Fruit fly (Drosophila melanogaster): ENCODE measurements around the gene Grip.

The Grip gene

dm6 chrX:5923124-5923523, 43.0 kb upstream of the Grip start (continued):
- TF ChIP-seq BtbVII (GFP tag; optimal IDR thresholded peaks at IDR 0.05) (no peak), ems (GFP tag; optimal IDR thresholded peaks at IDR 0.05) (peak; percentile 14), CG11456 (GFP tag; IDR thresholded peaks at IDR 0.05) (0 out of 3 replicates have a peak, but pooled peaks have one; percentile 43), dpn (GFP tag; optimal IDR thresholded peaks at IDR 0.05) (peak; percentile 16 to 28), slp2 (GFP tag; optimal IDR thresholded peaks at IDR 0.05) (no peak), phol (tag; optimal IDR thresholded peaks at IDR 0.05) (peak; percentile 3), CG4707 (GFP tag; optimal IDR thresholded peaks at IDR 0.05) (no peak), Xrp1 (GFP tag; IDR thresholded peaks at IDR 0.05) (peak; percentile 46; the same call in 1 of the 2 replicates), zen2 (GFP tag; IDR thresholded peaks at IDR 0.05; ENCODE audit: partially characterized antibody) (no peak), CG5953 (GFP tag; IDR thresholded peaks at IDR 0.05) (no peak), Ssrp (tag; optimal IDR thresholded peaks at IDR 0.05) (peak; percentile 12), jumu (GFP tag; optimal IDR thresholded peaks at IDR 0.05) (peak; percentile 10), Antp (GFP tag; optimal IDR thresholded peaks at IDR 0.05) (peak; percentile 42), CG11695 (GFP tag; IDR thresholded peaks at IDR 0.05) (0 out of 3 replicates have a peak, but pooled peaks have one; percentile 15), CG2678 (tag; optimal IDR thresholded peaks at IDR 0.05) (peak; percentile 20), Gug (GFP tag; IDR thresholded peaks at IDR 0.05) (0 out of 4 replicates have a peak, but pooled peaks have one; percentile 21), unpg (GFP tag; optimal IDR thresholded peaks at IDR 0.05) (peak; percentile 35), Sox102F (GFP tag; optimal IDR thresholded peaks at IDR 0.05) (peak; percentile 37), Poxn (GFP tag; IDR thresholded peaks at IDR 0.05) (no peak), CG6689 (GFP tag; IDR thresholded peaks at IDR 0.05) (peak; percentile 33; the same call in 1 of the 2 replicates), mld (GFP tag; IDR thresholded peaks at IDR 0.05; ENCODE audit: partially characterized antibody) (0 out of 3 replicates have a peak, but pooled peaks have one; percentile 11), CG2712 (tag; optimal IDR thresholded peaks at IDR 0.05) (peak; percentile 48), CG33213 (GFP tag; optimal IDR thresholded peaks at IDR 0.05) (no peak), CG9727 (GFP tag; optimal IDR thresholded peaks at IDR 0.05) (peak; percentile 7), sob (GFP tag; IDR thresholded peaks at IDR 0.05) (peak; percentile 9; the same call in 1 of the 2 replicates), ind (GFP tag; optimal IDR thresholded peaks at IDR 0.05) (peak; percentile 16), CG10959 (GFP tag; IDR thresholded peaks at IDR 0.05) (0 out of 2 replicates have a peak, but pooled peaks have one; percentile 10), CG7839 (tag; optimal IDR thresholded peaks at IDR 0.05) (peak; percentile 48), Hr51 (GFP tag; optimal IDR thresholded peaks at IDR 0.05) (peak in 1 of 2 experiments; percentile 11), Rx (GFP tag; IDR thresholded peaks at IDR 0.05) (no peak), CG31441 (GFP tag; IDR thresholded peaks at IDR 0.05) (0 out of 2 replicates have a peak, but pooled peaks have one; percentile 28), Atf6 (GFP tag; IDR thresholded peaks at IDR 0.05) (peak; percentile 54; the same call in 1 of the 2 replicates), Oli (tag; optimal IDR thresholded peaks at IDR 0.05) (peak; percentile 24), CG12391 (tag; optimal IDR thresholded peaks at IDR 0.05) (peak; percentile 2), pnt (GFP tag; optimal IDR thresholded peaks at IDR 0.05) (peak; percentile 39), CG12769 (tag; optimal IDR thresholded peaks at IDR 0.05) (peak; percentile 31), bsh (GFP tag; optimal IDR thresholded peaks at IDR 0.05) (peak in 1 of 2 experiments; percentile 29), CG11093 (GFP tag; IDR thresholded peaks at IDR 0.05) (no peak), chif (GFP tag; optimal IDR thresholded peaks at IDR 0.05) (peak in 1 of 2 experiments; percentile 1), CG1603 (tag; optimal IDR thresholded peaks at IDR 0.05) (peak; percentile 48), CG10543 (GFP tag; optimal IDR thresholded peaks at IDR 0.05) (no peak), corto (GFP tag; optimal IDR thresholded peaks at IDR 0.05) (no peak), grau (tag; optimal IDR thresholded peaks at IDR 0.05) (peak; percentile 9), CG9932 (GFP tag; IDR thresholded peaks at IDR 0.05) (peak; percentile 24; the same call in 1 of the 2 replicates), CG2120 (GFP tag; optimal IDR thresholded peaks at IDR 0.05) (peak; percentile 37), Scr (GFP tag; IDR thresholded peaks at IDR 0.05; ENCODE audit: partially characterized antibody) (peak; percentile 27; the same call in 1 of the 2 replicates), lilli (GFP tag; optimal IDR thresholded peaks at IDR 0.05) (peak; percentile 42), Doc3 (GFP tag; IDR thresholded peaks at IDR 0.05; ENCODE audit: partially characterized antibody) (no peak), HLH4C (GFP tag; IDR thresholded peaks at IDR 0.05; ENCODE audit: partially characterized antibody) (peak; percentile 66; the same call in 1 of the 3 replicates)
